Fruit fly (Drosophila melanogaster) whole organism, embryonic: ENCODE measurements around the gene CG5107.
A peak's percentile ranks its signal among the peaks of the same experiment; 100 is the strongest.

Experiments used
- Adf1 ChIP-seq: fragments of 200-800 bp; sonication (Bioruptor generic); IDR thresholded peaks from 2 replicates; pipeline ENCODE4 v1.3.6; 2022; ENCODE audit warnings: missing biosample characterization, missing genetic modification characterization
- Atf6 ChIP-seq: fragments of 200-800 bp; sonication (Bioruptor generic); IDR thresholded peaks from 2 replicates; pipeline ENCODE4 v1.3.6; 2022; ENCODE audit warnings: missing biosample characterization, missing genetic modification characterization
- CG10267 ChIP-seq: fragments of 200-800 bp; sonication (Bioruptor generic); optimal IDR thresholded peaks from 2 replicates; lab custom pipeline; 2018; ENCODE audit warnings: missing biosample characterization, mild to moderate bottlenecking, missing genetic modification characterization, moderate library complexity
- CG11504 ChIP-seq: fragments of 200-800 bp; sonication (Bioruptor generic); optimal IDR thresholded peaks from 3 replicates; lab custom pipeline; 2019; ENCODE audit warnings: missing biosample characterization, mild to moderate bottlenecking, missing genetic modification characterization, moderate library complexity
- CG13287 ChIP-seq: fragments of 200-800 bp; sonication (Bioruptor generic); IDR thresholded peaks from 2 replicates; pipeline ENCODE4 v1.3.6; 2022; ENCODE audit warnings: missing biosample characterization, missing genetic modification characterization; ENCODE audit not compliant: partially characterized antibody
- CG14441 ChIP-seq: fragments of 200-800 bp; sonication (Bioruptor generic); IDR thresholded peaks from 2 replicates; pipeline ENCODE4 v1.3.6; 2022; ENCODE audit warnings: missing biosample characterization, missing genetic modification characterization
- CG14710 ChIP-seq: fragments of 200-800 bp; sonication (Bioruptor generic); optimal IDR thresholded peaks from 3 replicates; lab custom pipeline; 2019; ENCODE audit warnings: missing biosample characterization, mild to moderate bottlenecking, missing genetic modification characterization, moderate library complexity
- CG15514 ChIP-seq: fragments of 200-800 bp; sonication (Bioruptor generic); optimal IDR thresholded peaks from 3 replicates; lab custom pipeline; 2017; ENCODE audit warnings: missing biosample characterization, missing genetic modification characterization, mild to moderate bottlenecking, moderate library complexity, missing genetic modification reagents
- CG17186 ChIP-seq: fragments of 200-800 bp; sonication (Bioruptor generic); optimal IDR thresholded peaks from 3 replicates; lab custom pipeline; 2017; ENCODE audit warnings: missing biosample characterization, missing genetic modification reagents, missing genetic modification characterization
- CG17612 ChIP-seq: fragments of 200-800 bp; sonication (Bioruptor generic); IDR thresholded peaks from 2 replicates; pipeline ENCODE4 v1.3.6; 2022; ENCODE audit warnings: missing biosample characterization, missing genetic modification characterization
- CG18599 ChIP-seq: fragments of 200-800 bp; sonication (Bioruptor generic); optimal IDR thresholded peaks from 3 replicates; lab custom pipeline; 2017; ENCODE audit warnings: missing biosample characterization, missing genetic modification characterization, mild to moderate bottlenecking, moderate library complexity, missing genetic modification reagents
- CG31388 ChIP-seq: fragments of 200-800 bp; sonication (Bioruptor generic); optimal IDR thresholded peaks from 2 replicates; lab custom pipeline; 2016; ENCODE audit warnings: missing biosample characterization, missing genetic modification characterization
- CG34376 ChIP-seq: fragments of 200-800 bp; sonication (Bioruptor generic); optimal IDR thresholded peaks from 2 replicates; lab custom pipeline; 2018; ENCODE audit warnings: missing biosample characterization, mild to moderate bottlenecking, missing genetic modification characterization
- CG42726 ChIP-seq: fragments of 200-800 bp; sonication (Bioruptor generic); IDR thresholded peaks from 2 replicates; pipeline ENCODE4 v1.3.6; 2022; ENCODE audit warnings: missing biosample characterization, missing genetic modification characterization; ENCODE audit not compliant: partially characterized antibody
- CG6683 ChIP-seq: fragments of 200-800 bp; sonication (Bioruptor generic); optimal IDR thresholded peaks from 2 replicates; lab custom pipeline; 2017; ENCODE audit warnings: missing biosample characterization, mild to moderate bottlenecking, missing genetic modification characterization, missing genetic modification reagents
- CG6765 ChIP-seq: fragments of 200-800 bp; sonication (Bioruptor generic); optimal IDR thresholded peaks from 3 replicates; lab custom pipeline; 2017; ENCODE audit warnings: missing biosample characterization, mild to moderate bottlenecking, missing genetic modification characterization
- CG7839 ChIP-seq: fragments of 200-800 bp; sonication (Bioruptor generic); optimal IDR thresholded peaks from 3 replicates; lab custom pipeline; 2018; ENCODE audit warnings: missing biosample characterization, mild to moderate bottlenecking, missing genetic modification characterization, moderate library complexity
- CTCF ChIP-seq: fragments of 200-800 bp; sonication (Bioruptor generic); optimal IDR thresholded peaks from 2 replicates; lab custom pipeline; 2017; ENCODE audit warnings: missing biosample characterization, mild to moderate bottlenecking, missing genetic modification characterization, moderate library complexity
- CrebB ChIP-seq: fragments of 200-800 bp; sonication (Bioruptor generic); optimal IDR thresholded peaks from 3 replicates; lab custom pipeline; 2018; ENCODE audit warnings: missing biosample characterization, mild to moderate bottlenecking, missing genetic modification characterization
- Dp ChIP-seq: fragments of 200-800 bp; sonication (Bioruptor generic); optimal IDR thresholded peaks from 2 replicates; lab custom pipeline; 2018; ENCODE audit warnings: missing biosample characterization, mild to moderate bottlenecking, missing genetic modification characterization, moderate library complexity
- Fer1 ChIP-seq: fragments of 200-800 bp; sonication (Bioruptor generic); optimal IDR thresholded peaks from 2 replicates; lab custom pipeline; 2017; ENCODE audit warnings: missing biosample characterization, mild to moderate bottlenecking, missing genetic modification characterization
- Fer2 ChIP-seq: fragments of 200-800 bp; sonication (Bioruptor generic); optimal IDR thresholded peaks from 2 replicates; lab custom pipeline; 2018; ENCODE audit warnings: missing biosample characterization, mild to moderate bottlenecking, missing genetic modification characterization, moderate library complexity
- H15 ChIP-seq: fragments of 200-800 bp; sonication (Bioruptor generic); IDR thresholded peaks from 3 replicates; pipeline ENCODE4 v1.3.6; 2022; ENCODE audit warnings: missing biosample characterization, missing genetic modification characterization
- Mad ChIP-seq: fragments of 200-800 bp; sonication (Bioruptor generic); optimal IDR thresholded peaks from 2 replicates; lab custom pipeline; 2016; ENCODE audit warnings: missing biosample characterization, missing genetic modification characterization
- Nf-YC ChIP-seq: fragments of 200-800 bp; optimal IDR thresholded peaks from 3 replicates; lab custom pipeline; 2019; ENCODE audit warnings: missing biosample characterization, mild to moderate bottlenecking, missing genetic modification characterization, moderate library complexity
- Optix ChIP-seq: fragments of 200-800 bp; sonication (Bioruptor generic); IDR thresholded peaks from 3 replicates; pipeline ENCODE4 v1.3.6; 2022; ENCODE audit warnings: missing biosample characterization, missing genetic modification characterization
- Pdp1 ChIP-seq, 2 experiments: fragments of 200-800 bp; sonication (Bioruptor generic); optimal IDR thresholded peaks; 3 replicates each; lab custom pipeline; 2016; ENCODE audit warnings: missing biosample characterization in 2 of 2, missing genetic modification characterization in 2 of 2, mild to moderate bottlenecking in 1 of 2, moderate library complexity in 1 of 2
- Sry-β ChIP-seq: fragments of 200-800 bp; sonication (Bioruptor generic); optimal IDR thresholded peaks from 2 replicates; lab custom pipeline; 2018; ENCODE audit warnings: missing biosample characterization, mild to moderate bottlenecking, missing genetic modification characterization, moderate library complexity
- TFAM ChIP-seq: fragments of 200-800 bp; sonication (Bioruptor generic); optimal IDR thresholded peaks from 2 replicates; lab custom pipeline; 2017; ENCODE audit warnings: missing biosample characterization, missing genetic modification characterization, inconsistent platforms
- Xrp1 ChIP-seq: fragments of 200-800 bp; sonication (Bioruptor generic); IDR thresholded peaks from 2 replicates; pipeline ENCODE4 v1.3.6; 2022; ENCODE audit warnings: missing biosample characterization, missing genetic modification characterization
- cad ChIP-seq: fragments of >200 bp; optimal IDR thresholded peaks from 2 replicates; lab custom pipeline; 2017; ENCODE audit warnings: missing biosample characterization, missing genetic modification characterization
- caup ChIP-seq: fragments of 200-800 bp; sonication (Bioruptor generic); optimal IDR thresholded peaks from 3 replicates; lab custom pipeline; 2017; ENCODE audit warnings: missing biosample characterization, mild to moderate bottlenecking, missing genetic modification characterization, moderate library complexity; ENCODE audit not compliant: severe bottlenecking
- crp ChIP-seq, 2 experiments: fragments of 200-800 bp; sonication (Bioruptor generic); optimal IDR thresholded peaks; 2 replicates in 1 of 2; 3 replicates in 1 of 2; lab custom pipeline; 2017; ENCODE audit warnings: missing biosample characterization in 2 of 2, missing genetic modification characterization in 2 of 2, mild to moderate bottlenecking in 1 of 2, moderate library complexity in 1 of 2
- dimm ChIP-seq: fragments of 200-800 bp; sonication (Bioruptor generic); IDR thresholded peaks from 2 replicates; pipeline ENCODE4 v1.3.6; 2022; ENCODE audit warnings: missing biosample characterization, missing genetic modification characterization
- en ChIP-seq: fragments of 200-800 bp; sonication (Bioruptor generic); optimal IDR thresholded peaks from 2 replicates; lab custom pipeline; 2016; ENCODE audit warnings: missing biosample characterization, missing genetic modification characterization
- gce ChIP-seq: fragments of 200-800 bp; sonication (Bioruptor generic); IDR thresholded peaks from 3 replicates; pipeline ENCODE4 v1.3.6; 2022; ENCODE audit warnings: missing biosample characterization, missing genetic modification characterization
- inv ChIP-seq: fragments of 200-800 bp; sonication (Bioruptor generic); IDR thresholded peaks from 2 replicates; pipeline ENCODE4 v1.3.6; 2022; ENCODE audit warnings: missing biosample characterization, missing genetic modification characterization; ENCODE audit not compliant: partially characterized antibody
- lbe ChIP-seq: fragments of 200-800 bp; sonication (Bioruptor generic); optimal IDR thresholded peaks from 2 replicates; lab custom pipeline; 2016; ENCODE audit warnings: missing biosample characterization, mild to moderate bottlenecking, missing genetic modification characterization
- nom ChIP-seq: fragments of 200-800 bp; sonication (Bioruptor generic); optimal IDR thresholded peaks from 2 replicates; lab custom pipeline; 2017; ENCODE audit warnings: missing biosample characterization, missing genetic modification characterization, mild to moderate bottlenecking, moderate library complexity, missing genetic modification reagents
- pho ChIP-seq: fragments of 200-800 bp; sonication (Bioruptor generic); optimal IDR thresholded peaks from 2 replicates; lab custom pipeline; 2016; ENCODE audit warnings: missing biosample characterization, missing genetic modification characterization
- pros ChIP-seq: fragments of 200-800 bp; sonication (Bioruptor generic); optimal IDR thresholded peaks from 3 replicates; lab custom pipeline; 2019; ENCODE audit warnings: missing biosample characterization, mild to moderate bottlenecking, missing genetic modification characterization, moderate library complexity
- rib ChIP-seq: fragments of 200-800 bp; sonication (Bioruptor generic); IDR thresholded peaks from 2 replicates; pipeline ENCODE4 v1.3.6; 2022; ENCODE audit warnings: missing biosample characterization, missing genetic modification characterization
- row ChIP-seq: fragments of 200-800 bp; sonication (Bioruptor generic); IDR thresholded peaks from 3 replicates; pipeline ENCODE4 v1.3.6; 2022; ENCODE audit warnings: missing biosample characterization, missing genetic modification characterization
- sens ChIP-seq: fragments of 200-800 bp; sonication (Bioruptor generic); peaks from one replicate; lab custom pipeline; 2016; ENCODE audit warnings: missing biosample characterization, missing genetic modification characterization
- ssp ChIP-seq: fragments of 200-800 bp; sonication (Bioruptor generic); IDR thresholded peaks from 2 replicates; pipeline ENCODE4 v1.3.6; 2022; ENCODE audit warnings: missing biosample characterization, missing genetic modification characterization
- stwl ChIP-seq: fragments of 200-800 bp; sonication (Bioruptor generic); optimal IDR thresholded peaks from 3 replicates; lab custom pipeline; 2018; ENCODE audit warnings: missing biosample characterization, mild to moderate bottlenecking, missing genetic modification characterization, moderate library complexity
- trem ChIP-seq: fragments of 200-800 bp; optimal IDR thresholded peaks from 3 replicates; lab custom pipeline; 2019; ENCODE audit warnings: missing biosample characterization, mild to moderate bottlenecking, missing genetic modification characterization, moderate library complexity
- vvl ChIP-seq: fragments of 200-800 bp; sonication (Bioruptor generic); IDR thresholded peaks from 2 replicates; pipeline ENCODE4 v1.3.6; 2022; ENCODE audit warnings: missing biosample characterization, missing genetic modification characterization
- wek ChIP-seq: fragments of 200-800 bp; sonication (Bioruptor generic); optimal IDR thresholded peaks from 3 replicates; lab custom pipeline; 2018; ENCODE audit warnings: missing biosample characterization, mild to moderate bottlenecking, missing genetic modification characterization, moderate library complexity
- zen2 ChIP-seq: fragments of 200-800 bp; sonication (Bioruptor generic); IDR thresholded peaks from 3 replicates; pipeline ENCODE4 v1.3.6; 2022; ENCODE audit warnings: missing biosample characterization, missing genetic modification characterization; ENCODE audit not compliant: partially characterized antibody

CG5107 gene

DNA sequence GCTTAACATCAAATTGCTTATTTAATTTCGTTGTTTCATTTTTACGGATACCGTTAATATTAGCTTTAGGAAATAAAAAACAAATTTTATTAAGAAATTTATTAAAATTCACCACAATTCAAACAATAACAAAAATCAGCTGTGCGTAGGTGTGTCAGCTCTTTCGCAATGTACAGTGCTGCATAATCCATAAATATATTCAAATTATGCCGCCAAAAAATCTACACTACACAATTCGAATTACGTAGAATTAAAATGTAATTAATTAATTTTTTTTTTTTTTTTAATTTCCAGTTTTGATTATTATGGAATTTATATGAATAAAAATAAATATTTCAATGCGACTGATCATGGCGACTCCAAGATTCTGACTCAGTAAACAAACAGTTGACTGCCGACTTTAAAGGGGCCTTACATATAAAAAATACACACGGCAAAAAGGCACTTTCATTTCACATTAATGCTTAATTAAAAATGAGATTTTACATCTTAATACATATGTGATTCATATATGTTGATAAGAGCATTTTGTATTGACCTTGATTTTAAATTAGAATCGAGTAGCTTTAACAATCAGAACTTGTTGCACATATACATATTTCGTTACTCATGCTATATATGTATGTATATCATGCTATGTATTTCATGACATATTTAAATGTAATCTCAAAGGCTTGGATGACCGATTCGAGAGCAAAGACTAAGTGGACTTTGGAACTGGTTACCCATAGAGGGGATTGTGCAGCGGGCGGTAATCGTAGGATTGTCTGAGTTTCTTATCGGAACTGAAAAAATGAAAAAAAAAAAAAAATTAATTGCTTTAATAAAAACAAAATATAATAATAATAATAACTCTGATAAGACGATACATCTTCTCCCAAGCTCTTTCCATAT, 11.4 kb upstream of the CG5107 start (continued):
- TF ChIP-seq CG13287 (GFP tag; lab: Robert Waterston, UW) = peak; percentile 40
- peak; percentile 39 for TF ChIP-seq Sry-β (GFP tag; lab: Kevin White, UChicago)
- TF ChIP-seq CG11504 = peak; percentile 2
- no peak for TF ChIP-seq dimm (GFP tag; lab: Robert Waterston, UW)
- TF ChIP-seq pros (GFP tag; lab: Kevin White, UChicago) = no peak
- peak; percentile 91 for TF ChIP-seq Dp (GFP tag; lab: Kevin White, UChicago)
- TF ChIP-seq CG17186 (GFP tag; lab: Kevin White, UChicago) = no peak
- TF ChIP-seq stwl (tag; lab: Kevin White, UChicago) = peak; percentile 51
- no peak for TF ChIP-seq H15
- TF ChIP-seq CG7839 = peak; percentile 1
- peak; percentile 11 for TF ChIP-seq Nf-YC (tag; lab: Kevin White, UChicago)
- TF ChIP-seq pho = no peak
- TF ChIP-seq lbe (GFP tag; lab: Kevin White, UChicago) = peak; percentile 54
- TF ChIP-seq CTCF (GFP tag; lab: Kevin White, UChicago) = peak; percentile 20
- peak; percentile 26 for TF ChIP-seq trem (tag; lab: Kevin White, UChicago)
- peak; percentile 67 for TF ChIP-seq vvl
- TF ChIP-seq Pdp1 (GFP tag; optimal IDR thresholded peaks at IDR 0.05; lab: Kevin White, UChicago) = peak in 1 of 2 experiments; percentile 71
- no peak for TF ChIP-seq gce
- TF ChIP-seq CG15514 (GFP tag; lab: Kevin White, UChicago) = peak; percentile 44
- TF ChIP-seq CG31388 = no peak
- no peak for TF ChIP-seq Fer1 (GFP tag; lab: Kevin White, UChicago)
- peak; percentile 95 for TF ChIP-seq nom (GFP tag; lab: Kevin White, UChicago)
- no peak for TF ChIP-seq CG6683 (GFP tag; lab: Kevin White, UChicago)
- peak; percentile 31 for TF ChIP-seq CG14710 (tag; lab: Kevin White, UChicago)
- no peak for TF ChIP-seq wek (GFP tag; lab: Kevin White, UChicago)
- TF ChIP-seq crp (GFP tag; optimal IDR thresholded peaks at IDR 0.05; lab: Kevin White, UChicago) = peak; percentile 18 to 86
- TF ChIP-seq CG10267 = peak; percentile 91
- no peak for TF ChIP-seq Mad (GFP tag; lab: Kevin White, UChicago)
- TF ChIP-seq CG34376 (GFP tag; lab: Kevin White, UChicago) = peak; percentile 7
- 0 out of 2 replicates have a peak, but pooled peaks have one; percentile 21 for TF ChIP-seq Xrp1 (GFP tag; lab: Robert Waterston, UW)

DNA sequence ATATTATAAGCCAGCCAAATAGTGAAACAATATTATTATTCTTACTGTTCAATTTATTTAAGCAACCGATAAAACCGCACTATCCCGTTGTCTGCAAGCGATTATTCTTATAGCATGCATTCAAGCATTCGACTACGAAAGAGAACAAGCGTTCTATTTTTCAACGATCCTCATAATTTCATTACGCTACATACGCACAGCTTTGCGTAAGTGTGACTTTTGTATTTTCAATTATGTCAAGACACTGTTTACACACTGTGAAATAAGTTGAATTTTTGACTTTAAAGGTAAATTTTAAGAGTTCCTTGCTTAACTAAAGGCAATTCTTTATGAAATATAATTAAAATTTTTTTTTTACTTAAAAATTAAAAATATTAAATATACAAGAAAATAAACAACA, 9.9 kb upstream of the CG5107 start, which contains the start of gene CG33494:
CG33494 (minus strand) TSS at position 90 of the 400 bp plus-strand sequence.
- TF ChIP-seq zen2 (GFP tag; lab: Robert Waterston, UW) = no peak
- no peak for TF ChIP-seq TFAM (GFP tag; lab: Kevin White, UChicago)
- no peak for TF ChIP-seq Adf1 (GFP tag; lab: Robert Waterston, UW)
- no peak for TF ChIP-seq cad (GFP tag; lab: Kevin White, UChicago)
- TF ChIP-seq CG14441 (GFP tag; lab: Robert Waterston, UW) = no peak
- no peak for TF ChIP-seq sens
- TF ChIP-seq row (GFP tag; lab: Robert Waterston, UW) = peak; percentile 38; the same call in 1 of the 3 replicates
- no peak for TF ChIP-seq CG18599 (GFP tag; lab: Kevin White, UChicago)
- TF ChIP-seq ssp (GFP tag; lab: Robert Waterston, UW) = peak; percentile 95
- no peak for TF ChIP-seq Fer2
- no peak for TF ChIP-seq rib (GFP tag; lab: Robert Waterston, UW)
- TF ChIP-seq CrebB (tag; lab: Kevin White, UChicago) = no peak
- no peak for TF ChIP-seq inv (GFP tag; lab: Robert Waterston, UW)
- no peak for TF ChIP-seq CG17612 (GFP tag; lab: Robert Waterston, UW)
- TF ChIP-seq caup (GFP tag; lab: Kevin White, UChicago) = no peak
- TF ChIP-seq en = no peak
- TF ChIP-seq CG42726 (GFP tag; lab: Robert Waterston, UW) = no peak
- TF ChIP-seq Atf6 = no peak
- no peak for TF ChIP-seq CG6765
- TF ChIP-seq Optix (GFP tag; lab: Robert Waterston, UW) = no peak
